Fruit fly (Drosophila melanogaster) S2 (cell line): ENCODE measurements around the gene Ubr3.

ENCODE experiments used
- CG8478 ChIP-seq: fragments of >200 bp; optimal IDR thresholded peaks from 2 replicates; lab custom pipeline; 2018
- CTCF ChIP-seq, 2 experiments: fragments of >200 bp; optimal IDR thresholded peaks; 2 replicates each; lab custom pipeline; 2018

- TF ChIP-seq CG8478 (lab: Kevin White, UChicago) (no peak), CTCF (optimal IDR thresholded peaks at IDR 0.05; lab: Kevin White, UChicago) (peak in 1 of 2 experiments; percentile 15)
Measured at dm6 chrX:7934679-7935078, 1.0 kb upstream of the Ubr3 start, which contains the start of gene RpS14b.
